Worm (Caenorhabditis elegans): ENCODE data around the gene rpb-6.

ce11 chrII:10612743-10613142 is 33.6 kb downstream of the rpb-6 start, which contains the start of gene C14A4.12:
- TF ChIP-seq ama-1 (optimal IDR thresholded peaks at IDR 0.05) (no peak), ceh-36 (tag; optimal IDR thresholded peaks at IDR 0.05) (no peak), ets-7 (tag; optimal IDR thresholded peaks at IDR 0.05) (no peak), ceh-13 (GFP tag; optimal IDR thresholded peaks at IDR 0.05) (no peak), flt-1 (GFP tag; IDR thresholded peaks at IDR 0.05) (no peak), tbx-11 (GFP tag; IDR thresholded peaks at IDR 0.05) (no peak), tra-4 (tag; optimal IDR thresholded peaks at IDR 0.05) (no peak)
